Fruit fly (Drosophila melanogaster) whole organism, pupa: ENCODE data around the gene pll.

Experiments
- CG10348 ChIP-seq: fragments of 200-800 bp; sonication (Bioruptor generic); IDR thresholded peaks from 2 replicates; pipeline ENCODE4 v1.3.6; 2022; ENCODE audit warnings: missing biosample characterization, missing genetic modification characterization
- CG12605 ChIP-seq: fragments of 200-800 bp; sonication (Bioruptor generic); IDR thresholded peaks from 2 replicates; pipeline ENCODE4 v1.3.6; 2022; ENCODE audit warnings: missing biosample characterization, missing genetic modification characterization
- CG13204 ChIP-seq: fragments of 200-800 bp; sonication (Bioruptor generic); optimal IDR thresholded peaks from 2 replicates; lab custom pipeline; 2018; ENCODE audit warnings: missing biosample characterization, mild to moderate bottlenecking, missing genetic modification characterization, moderate library complexity
- CG32121 ChIP-seq: fragments of 200-800 bp; sonication (Bioruptor generic); IDR thresholded peaks from 2 replicates; pipeline ENCODE4 v1.3.6; 2022; ENCODE audit warnings: missing biosample characterization, missing genetic modification characterization
- CG4496 ChIP-seq: fragments of 200-800 bp; sonication (Bioruptor generic); IDR thresholded peaks from 3 replicates; pipeline ENCODE4 v1.3.6; 2022; ENCODE audit warnings: missing biosample characterization, missing genetic modification characterization
- CG8159 ChIP-seq: fragments of 200-800 bp; sonication (Bioruptor generic); optimal IDR thresholded peaks from 3 replicates; lab custom pipeline; 2018; ENCODE audit warnings: missing biosample characterization, mild to moderate bottlenecking, missing genetic modification characterization, moderate library complexity
- CG8301 ChIP-seq: fragments of 200-800 bp; sonication (Bioruptor generic); optimal IDR thresholded peaks from 2 replicates; lab custom pipeline; 2018; ENCODE audit warnings: missing biosample characterization, mild to moderate bottlenecking, missing genetic modification characterization
- CG9948 ChIP-seq: fragments of 200-800 bp; sonication (Bioruptor generic); optimal IDR thresholded peaks from 2 replicates; lab custom pipeline; 2018; ENCODE audit warnings: missing biosample characterization, mild to moderate bottlenecking, missing genetic modification characterization, moderate library complexity
- D1 ChIP-seq: fragments of 200-800 bp; sonication (Bioruptor generic); optimal IDR thresholded peaks from 2 replicates; lab custom pipeline; 2018; ENCODE audit warnings: missing biosample characterization, mild to moderate bottlenecking, missing genetic modification characterization, moderate library complexity
- EcR ChIP-seq: fragments of 200-800 bp; sonication (Bioruptor generic); optimal IDR thresholded peaks from 3 replicates; lab custom pipeline; 2019; ENCODE audit warnings: missing biosample characterization, missing genetic modification characterization, mild to moderate bottlenecking, moderate library complexity, missing genetic modification reagents
- Snoo ChIP-seq: fragments of 200-800 bp; sonication (Bioruptor generic); optimal IDR thresholded peaks from 3 replicates; lab custom pipeline; 2017; ENCODE audit warnings: missing biosample characterization, mild to moderate bottlenecking, missing genetic modification characterization, inconsistent platforms
- gl ChIP-seq: fragments of 200-800 bp; sonication (Bioruptor generic); optimal IDR thresholded peaks from 2 replicates; lab custom pipeline; 2018; ENCODE audit warnings: missing biosample characterization, mild to moderate bottlenecking, missing genetic modification characterization
- rn ChIP-seq: fragments of 200-800 bp; sonication (Bioruptor generic); IDR thresholded peaks from 2 replicates; pipeline ENCODE4 v1.3.6; 2022; ENCODE audit warnings: missing biosample characterization, missing genetic modification characterization

dm6 chr3R:27293065-27293464, 40.1 kb upstream of the pll start:
- TF ChIP-seq CG9948: no peak
- TF ChIP-seq EcR: no peak
- no peak for TF ChIP-seq CG12605
- TF ChIP-seq CG32121 (GFP tag; lab: Robert Waterston, UW): no peak
- no peak for TF ChIP-seq CG8159 (tag; lab: Kevin White, UChicago)
- no peak for TF ChIP-seq rn (GFP tag; lab: Robert Waterston, UW)
- TF ChIP-seq CG8301: no peak
- TF ChIP-seq D1 (tag; lab: Kevin White, UChicago): no peak
- TF ChIP-seq CG4496: no peak
- TF ChIP-seq gl: no peak
- no peak for TF ChIP-seq CG13204
- TF ChIP-seq Snoo: no peak
- no peak for TF ChIP-seq CG10348 (GFP tag; lab: Robert Waterston, UW)
